Worm (Caenorhabditis elegans) whole organism, late embryonic: ENCODE measurements around the gene srx-86.

Experiments used
- C08G9.2 ChIP-seq: sonication (generic microtip); optimal IDR thresholded peaks from 2 replicates; lab custom pipeline; 2016; ENCODE audit warnings: mild to moderate bottlenecking, missing genetic modification characterization, moderate library complexity, missing compliant biosample characterization
- C38D4.7 ChIP-seq: fragments of 200-800 bp; sonication (Bioruptor generic); optimal IDR thresholded peaks from 2 replicates; lab custom pipeline; 2018; ENCODE audit warnings: mild to moderate bottlenecking, missing genetic modification characterization, moderate library complexity, missing compliant biosample characterization
- F13H6.1 ChIP-seq: sonication (generic microtip); optimal IDR thresholded peaks from 2 replicates; lab custom pipeline; 2016; ENCODE audit warnings: missing genetic modification characterization, missing compliant biosample characterization
- K02D7.2 ChIP-seq: sonication (generic microtip); optimal IDR thresholded peaks from 2 replicates; lab custom pipeline; 2017; ENCODE audit warnings: mild to moderate bottlenecking, missing genetic modification characterization, missing compliant biosample characterization
- T23F11.4 ChIP-seq: fragments of 200-800 bp; sonication (Bioruptor generic); optimal IDR thresholded peaks from 2 replicates; lab custom pipeline; 2018; ENCODE audit warnings: mild to moderate bottlenecking, missing genetic modification characterization, missing compliant biosample characterization
- ama-1 ChIP-seq: fragments of 150-350 bp; optimal IDR thresholded peaks from 2 replicates; lab custom pipeline; 2014
- ceh-14 ChIP-seq: sonication (generic microtip); optimal IDR thresholded peaks from 2 replicates; lab custom pipeline; 2016; ENCODE audit warnings: missing genotype, missing genetic modification characterization, missing compliant biosample characterization
- ceh-18 ChIP-seq: sonication (generic microtip); optimal IDR thresholded peaks from 2 replicates; lab custom pipeline; 2016; ENCODE audit warnings: missing genetic modification characterization, missing compliant biosample characterization
- ceh-2 ChIP-seq: sonication (generic microtip); optimal IDR thresholded peaks from 2 replicates; lab custom pipeline; 2016; ENCODE audit warnings: missing genotype, missing genetic modification characterization, missing compliant biosample characterization
- ceh-24 ChIP-seq: sonication (generic microtip); optimal IDR thresholded peaks from 2 replicates; lab custom pipeline; 2016; ENCODE audit warnings: mild to moderate bottlenecking, missing genetic modification characterization, missing compliant biosample characterization
- ceh-31 ChIP-seq: sonication (generic microtip); optimal IDR thresholded peaks from 2 replicates; lab custom pipeline; 2016; ENCODE audit warnings: missing genetic modification characterization, missing compliant biosample characterization
- ceh-48 ChIP-seq: sonication (generic microtip); optimal IDR thresholded peaks from 2 replicates; lab custom pipeline; 2016; ENCODE audit warnings: missing genetic modification characterization, inconsistent platforms, missing compliant biosample characterization
- ceh-9 ChIP-seq: sonication (generic microtip); optimal IDR thresholded peaks from 2 replicates; lab custom pipeline; 2016; ENCODE audit warnings: mild to moderate bottlenecking, missing genetic modification characterization, inconsistent platforms, missing compliant biosample characterization
- elt-2 ChIP-seq: sonication (generic microtip); optimal IDR thresholded peaks from 2 replicates; lab custom pipeline; 2016; ENCODE audit warnings: missing genetic modification reagents, missing genetic modification characterization, missing compliant biosample characterization
- elt-4 ChIP-seq: sonication (generic microtip); optimal IDR thresholded peaks from 2 replicates; lab custom pipeline; 2016; ENCODE audit warnings: missing genetic modification characterization, missing compliant biosample characterization
- hlh-13 ChIP-seq: fragments of 200-800 bp; sonication (Bioruptor generic); optimal IDR thresholded peaks from 2 replicates; lab custom pipeline; 2018; ENCODE audit warnings: mild to moderate bottlenecking, missing genetic modification characterization, missing compliant biosample characterization
- hlh-30 ChIP-seq: sonication (generic microtip); optimal IDR thresholded peaks from 2 replicates; lab custom pipeline; 2017; ENCODE audit warnings: antibody characterized with exemption, missing genetic modification characterization, missing compliant biosample characterization; ENCODE audit not compliant: insufficient read depth
- hlh-8 ChIP-seq: sonication (generic microtip); optimal IDR thresholded peaks from 2 replicates; lab custom pipeline; 2016; ENCODE audit warnings: missing genotype, missing genetic modification characterization, missing compliant biosample characterization
- lim-6 ChIP-seq: sonication (generic microtip); optimal IDR thresholded peaks from 2 replicates; lab custom pipeline; 2016; ENCODE audit warnings: missing genetic modification characterization, missing compliant biosample characterization
- madf-2 ChIP-seq: sonication (generic microtip); optimal IDR thresholded peaks from 2 replicates; lab custom pipeline; 2017; ENCODE audit warnings: missing genetic modification characterization, missing compliant biosample characterization
- mec-3 ChIP-seq: sonication (generic microtip); optimal IDR thresholded peaks from 2 replicates; lab custom pipeline; 2016; ENCODE audit warnings: borderline replicate concordance, missing genetic modification characterization, missing compliant biosample characterization
- nhr-11 ChIP-seq: fragments of 150-350 bp; optimal IDR thresholded peaks from 2 replicates; lab custom pipeline; 2014; ENCODE audit warnings: missing biosample characterization, missing genetic modification characterization
- npax-4 ChIP-seq: sonication (generic microtip); optimal IDR thresholded peaks from 2 replicates; lab custom pipeline; 2016; ENCODE audit warnings: missing genetic modification characterization, missing compliant biosample characterization
- odd-2 ChIP-seq: sonication (generic microtip); optimal IDR thresholded peaks from 2 replicates; lab custom pipeline; 2017; ENCODE audit warnings: antibody characterized with exemption, mild to moderate bottlenecking, missing genetic modification characterization, missing compliant biosample characterization
- pag-3 ChIP-seq: sonication (generic microtip); optimal IDR thresholded peaks from 2 replicates; lab custom pipeline; 2016; ENCODE audit warnings: missing compliant biosample characterization, missing genetic modification characterization, borderline replicate concordance
- pat-9 ChIP-seq: fragments of 200-800 bp; sonication (Bioruptor generic); optimal IDR thresholded peaks from 2 replicates; lab custom pipeline; 2018; ENCODE audit warnings: mild to moderate bottlenecking, missing genetic modification characterization, moderate library complexity, missing compliant biosample characterization
- pax-1 ChIP-seq: fragments of 150-350 bp; optimal IDR thresholded peaks from 2 replicates; lab custom pipeline; 2014; ENCODE audit warnings: missing biosample characterization, missing genetic modification characterization
- pha-2 ChIP-seq: sonication (generic microtip); optimal IDR thresholded peaks from 2 replicates; lab custom pipeline; 2017; ENCODE audit warnings: mild to moderate bottlenecking, missing genetic modification characterization, missing compliant biosample characterization
- pha-4 ChIP-seq: fragments of 150-350 bp; optimal IDR thresholded peaks from 2 replicates; lab custom pipeline; 2018; ENCODE audit warnings: missing biosample characterization, missing genetic modification reagents, missing genetic modification characterization
- rnt-1 ChIP-seq: sonication (generic microtip); optimal IDR thresholded peaks from 2 replicates; lab custom pipeline; 2016; ENCODE audit warnings: missing genetic modification characterization, missing compliant biosample characterization
- sox-2 ChIP-seq: fragments of 200-800 bp; sonication (Bioruptor generic); IDR thresholded peaks from 2 replicates; pipeline ENCODE4 v1.3.6; 2022; ENCODE audit warnings: missing genetic modification reagents, missing genetic modification characterization, missing compliant biosample characterization
- sox-4 ChIP-seq: sonication (generic microtip); optimal IDR thresholded peaks from 2 replicates; lab custom pipeline; 2017; ENCODE audit warnings: mild to moderate bottlenecking, missing genetic modification characterization, inconsistent platforms, missing compliant biosample characterization
- ttx-3 ChIP-seq: sonication (generic microtip); optimal IDR thresholded peaks from 2 replicates; lab custom pipeline; 2016; ENCODE audit warnings: missing genetic modification reagents, missing genetic modification characterization, missing compliant biosample characterization
- unc-42 ChIP-seq: sonication (generic microtip); optimal IDR thresholded peaks from 2 replicates; lab custom pipeline; 2016; ENCODE audit warnings: missing genotype, missing genetic modification characterization, missing compliant biosample characterization
- unc-55 ChIP-seq: sonication (generic microtip); optimal IDR thresholded peaks from 2 replicates; lab custom pipeline; 2017; ENCODE audit warnings: missing biosample characterization, missing genetic modification reagents, missing genetic modification characterization
- ztf-16 ChIP-seq: sonication (generic microtip); optimal IDR thresholded peaks from 2 replicates; lab custom pipeline; 2017; ENCODE audit warnings: missing genetic modification characterization, missing compliant biosample characterization

srx-86 gene

DNA sequence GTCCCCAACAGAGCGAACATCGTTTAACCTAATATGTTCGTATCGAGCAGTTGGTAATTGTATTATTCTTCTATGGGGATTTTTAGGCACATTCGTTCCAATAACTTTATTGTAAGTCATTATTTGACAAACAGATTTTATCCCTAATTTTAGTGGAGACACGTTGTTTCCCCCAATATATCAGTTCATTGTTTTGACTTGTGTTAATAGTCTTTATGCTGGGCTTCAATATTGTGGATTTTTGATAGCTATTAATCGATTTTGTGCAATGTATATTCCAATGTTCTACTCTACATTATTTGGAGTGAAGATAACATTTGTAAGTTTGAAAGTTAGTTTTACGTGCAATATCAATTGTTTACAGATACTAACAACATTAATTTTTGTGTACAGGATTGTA lies 31.1 kb downstream of the srx-86 start:
- no peak for TF ChIP-seq F13H6.1 (tag; lab: Kevin White, UChicago)
- no peak for TF ChIP-seq K02D7.2
- no peak for TF ChIP-seq ceh-48
- TF ChIP-seq ceh-24 (tag; lab: Kevin White, UChicago): no peak
- no peak for TF ChIP-seq lim-6 (tag; lab: Kevin White, UChicago)
- no peak for TF ChIP-seq hlh-30
- no peak for TF ChIP-seq pag-3 (tag; lab: Kevin White, UChicago)
- no peak for TF ChIP-seq npax-4 (tag; lab: Kevin White, UChicago)
- TF ChIP-seq unc-42 (tag; lab: Kevin White, UChicago): no peak
- TF ChIP-seq elt-4 (tag; lab: Kevin White, UChicago): no peak

DNA sequence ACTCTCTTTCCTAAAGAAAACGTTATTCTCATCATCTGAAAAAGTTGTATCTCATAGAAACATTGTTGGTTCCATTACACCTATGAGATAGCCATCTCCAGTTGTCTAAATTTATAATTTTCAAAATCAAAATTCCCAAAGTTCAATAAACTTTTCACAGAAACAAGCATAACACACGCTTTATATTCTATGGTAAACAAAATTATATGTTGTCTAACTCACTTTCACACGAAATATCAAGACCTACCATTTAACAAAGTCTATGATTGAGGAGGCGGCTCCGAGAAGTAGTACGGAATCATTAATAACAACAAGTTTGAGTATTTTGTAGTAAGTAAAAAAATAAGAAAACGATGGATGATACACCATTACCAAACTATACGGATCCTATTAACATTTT lies 36.1 kb downstream of the srx-86 start, which contains the start of gene srx-84:
TSS of gene srx-84 (plus strand) at position 301 of the 400 bp plus-strand sequence.
- TF ChIP-seq elt-4 (tag; lab: Kevin White, UChicago) (no peak), odd-2 (tag; lab: Kevin White, UChicago) (no peak), ceh-31 (no peak), hlh-13 (GFP tag; lab: Kevin White, UChicago) (no peak), ceh-18 (tag; lab: Kevin White, UChicago) (no peak), ceh-14 (no peak), unc-55 (no peak), pha-2 (tag; lab: Kevin White, UChicago) (no peak), sox-4 (no peak), ama-1 (no peak), ceh-9 (no peak), pax-1 (tag; lab: Kevin White, UChicago) (no peak), C08G9.2 (tag; lab: Kevin White, UChicago) (no peak), ceh-2 (tag; lab: Kevin White, UChicago) (no peak)

DNA sequence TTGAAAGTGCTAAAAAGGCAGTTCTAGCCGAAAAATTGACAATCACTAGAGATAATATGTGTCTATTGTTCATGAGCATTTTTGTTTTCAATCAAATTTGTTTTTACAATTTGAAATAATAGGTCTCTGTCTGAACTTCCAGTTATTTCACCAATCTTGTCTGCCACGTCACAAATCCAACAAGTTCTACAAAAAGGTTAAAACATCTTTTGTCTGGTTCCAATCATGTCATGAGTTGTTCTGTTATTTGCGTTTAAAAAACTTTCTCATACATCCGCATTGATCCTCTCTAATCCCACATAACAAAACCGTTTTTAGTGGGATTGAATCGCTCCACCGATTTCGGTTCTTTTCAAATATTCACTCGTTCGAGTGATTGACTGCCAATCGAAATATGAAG lies 38.1 kb downstream of the srx-86 start, which contains the start of gene F35B12.9:
TSS of gene F35B12.9 (plus strand) at position 372 of the 400 bp plus-strand sequence.
- TF ChIP-seq rnt-1 (tag; lab: Kevin White, UChicago): no peak
- TF ChIP-seq sox-2 (GFP tag; lab: Robert Waterston, UW): no peak
- TF ChIP-seq unc-55: no peak
- TF ChIP-seq, all 69 proteins: peak for 0

DNA sequence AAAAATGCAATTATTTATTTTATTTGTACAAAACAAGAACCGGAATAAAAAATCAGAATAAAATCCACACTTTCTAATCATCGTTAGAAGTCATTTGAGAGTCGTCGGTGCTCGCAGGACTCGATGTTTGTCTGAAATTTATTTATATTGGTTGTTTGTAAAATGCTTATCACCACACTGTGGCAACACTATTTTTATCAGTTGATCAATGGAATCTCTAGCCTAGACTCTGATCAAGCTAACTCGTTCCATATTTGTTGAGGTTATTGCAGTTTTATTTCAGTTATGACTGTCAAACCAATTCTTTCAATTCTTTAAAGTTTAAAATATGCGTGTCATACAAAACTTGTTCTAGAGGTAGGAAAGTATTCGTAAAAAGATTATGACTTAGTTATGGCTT lies 41.7 kb downstream of the srx-86 start, which contains the start of gene dhs-20:
TSS of gene dhs-20 (minus strand) at position 80 of the 400 bp plus-strand sequence.
- no peak for TF ChIP-seq nhr-11 (tag; lab: Kevin White, UChicago)
- no peak for TF ChIP-seq hlh-8 (tag; lab: Kevin White, UChicago)
- no peak for TF ChIP-seq pag-3 (tag; lab: Kevin White, UChicago)
- no peak for TF ChIP-seq T23F11.4 (GFP tag; lab: Kevin White, UChicago)
- no peak for TF ChIP-seq ama-1
- no peak for TF ChIP-seq ceh-14
- TF ChIP-seq unc-42 (tag; lab: Kevin White, UChicago): no peak
- TF ChIP-seq rnt-1 (tag; lab: Kevin White, UChicago): no peak
- TF ChIP-seq pha-4: no peak
- TF ChIP-seq ttx-3: no peak
- TF ChIP-seq madf-2 (tag; lab: Kevin White, UChicago): no peak
- no peak for TF ChIP-seq elt-2 (tag; lab: Kevin White, UChicago)
- TF ChIP-seq pat-9: no peak
- no peak for TF ChIP-seq lim-6 (tag; lab: Kevin White, UChicago)

DNA sequence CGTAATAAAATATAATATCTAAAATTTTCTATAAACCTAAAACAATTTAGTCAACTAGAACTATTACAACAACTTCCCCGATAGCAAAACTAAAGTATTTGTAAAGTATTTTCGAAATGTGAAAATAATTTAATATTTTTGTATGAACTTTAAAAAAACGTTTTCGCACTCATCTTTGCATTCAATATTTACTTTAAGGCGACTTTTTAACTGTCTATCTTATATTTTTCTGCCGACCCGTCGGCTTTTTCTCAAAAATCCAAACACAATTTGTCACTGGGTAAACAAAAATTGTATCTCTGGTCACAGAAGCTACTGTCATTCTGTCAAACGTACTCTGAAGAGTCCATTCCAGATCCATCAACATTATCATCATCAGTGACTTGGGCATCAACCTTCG lies 42.5 kb downstream of the srx-86 start:
- TF ChIP-seq pha-4 (no peak), elt-2 (tag; lab: Kevin White, UChicago) (no peak), sox-2 (GFP tag; lab: Robert Waterston, UW) (no peak), madf-2 (tag; lab: Kevin White, UChicago) (no peak), ceh-14 (no peak), C38D4.7 (GFP tag; lab: Kevin White, UChicago) (no peak), mec-3 (tag; lab: Kevin White, UChicago) (no peak), hlh-8 (tag; lab: Kevin White, UChicago) (no peak), ttx-3 (no peak), C08G9.2 (tag; lab: Kevin White, UChicago) (no peak), ceh-24 (tag; lab: Kevin White, UChicago) (no peak), pax-1 (tag; lab: Kevin White, UChicago) (no peak), npax-4 (tag; lab: Kevin White, UChicago) (no peak), ztf-16 (tag; lab: Kevin White, UChicago) (no peak), pha-2 (tag; lab: Kevin White, UChicago) (no peak)
- TF ChIP-seq, all 69 proteins: peak for 0
